Fruit fly (Drosophila melanogaster) whole organism, embryonic: ENCODE measurements around the gene CG14561.

Experiments used
- Abd-B ChIP-seq: fragments of 200-800 bp; sonication (Bioruptor generic); optimal IDR thresholded peaks from 2 replicates; lab custom pipeline; 2018; ENCODE audit warnings: missing biosample characterization, mild to moderate bottlenecking, missing genetic modification characterization, moderate library complexity
- Awh ChIP-seq: fragments of 200-800 bp; sonication (Bioruptor generic); IDR thresholded peaks from 2 replicates; pipeline ENCODE4, ENCODE4 v1.3.6; 2022; ENCODE audit warnings: missing biosample characterization, missing genetic modification characterization
- CG11695 ChIP-seq: fragments of 200-800 bp; sonication (Bioruptor generic); IDR thresholded peaks from 3 replicates; pipeline ENCODE4 v1.3.6; 2022; ENCODE audit warnings: missing biosample characterization, missing genetic modification characterization
- CG12219 ChIP-seq: fragments of 200-800 bp; sonication (Bioruptor generic); optimal IDR thresholded peaks from 3 replicates; lab custom pipeline; 2018; ENCODE audit warnings: missing biosample characterization, mild to moderate bottlenecking, missing genetic modification characterization
- CG13123 ChIP-seq: fragments of 200-800 bp; sonication (Bioruptor generic); optimal IDR thresholded peaks from 2 replicates; lab custom pipeline; 2016; ENCODE audit warnings: missing biosample characterization, missing genetic modification characterization
- CG15696 ChIP-seq: fragments of 200-800 bp; sonication (Bioruptor generic); optimal IDR thresholded peaks from 2 replicates; lab custom pipeline; 2019; ENCODE audit warnings: missing biosample characterization, mild to moderate bottlenecking, missing genetic modification characterization, moderate library complexity
- CG16863 ChIP-seq: fragments of 200-800 bp; sonication (Bioruptor generic); optimal IDR thresholded peaks from 3 replicates; lab custom pipeline; 2016; ENCODE audit warnings: missing biosample characterization, missing genetic modification characterization
- CG17328 ChIP-seq: fragments of 200-800 bp; sonication (Bioruptor generic); IDR thresholded peaks from 2 replicates; pipeline ENCODE4 v1.3.6; 2022; ENCODE audit warnings: missing biosample characterization, missing genetic modification characterization
- CG17829 ChIP-seq: fragments of 200-800 bp; optimal IDR thresholded peaks from 2 replicates; lab custom pipeline; 2019; ENCODE audit warnings: missing biosample characterization, mild to moderate bottlenecking, missing genetic modification characterization, moderate library complexity
- CG18764 ChIP-seq: fragments of 200-800 bp; sonication (Bioruptor generic); optimal IDR thresholded peaks from 3 replicates; lab custom pipeline; 2016; ENCODE audit warnings: missing biosample characterization, missing genetic modification characterization
- CG2199 ChIP-seq: fragments of 200-800 bp; sonication (Bioruptor generic); IDR thresholded peaks from 3 replicates; pipeline ENCODE4 v1.3.6; 2022; ENCODE audit warnings: missing biosample characterization, missing genetic modification characterization
- CG2712 ChIP-seq: fragments of 200-800 bp; optimal IDR thresholded peaks from 3 replicates; lab custom pipeline; 2019; ENCODE audit warnings: missing biosample characterization, mild to moderate bottlenecking, missing genetic modification characterization, moderate library complexity
- CG30403 ChIP-seq: fragments of 200-800 bp; sonication (Bioruptor generic); optimal IDR thresholded peaks from 3 replicates; lab custom pipeline; 2016; ENCODE audit warnings: missing biosample characterization, missing genetic modification characterization
- CG31441 ChIP-seq: fragments of 200-800 bp; sonication (Bioruptor generic); IDR thresholded peaks from 2 replicates; pipeline ENCODE4 v1.3.6; 2022; ENCODE audit warnings: missing biosample characterization, missing genetic modification characterization
- CG3281 ChIP-seq: fragments of 200-800 bp; sonication (Bioruptor generic); optimal IDR thresholded peaks from 3 replicates; lab custom pipeline; 2017; ENCODE audit warnings: missing biosample characterization, mild to moderate bottlenecking, missing genetic modification characterization
- CG3847 ChIP-seq: fragments of 200-800 bp; sonication (Bioruptor generic); IDR thresholded peaks from 2 replicates; pipeline ENCODE4 v1.3.6; 2022; ENCODE audit warnings: missing biosample characterization, missing genetic modification characterization
- CG4360 ChIP-seq: fragments of 200-800 bp; sonication (Bioruptor generic); IDR thresholded peaks from 2 replicates; pipeline ENCODE4 v1.3.6; 2022; ENCODE audit warnings: missing biosample characterization, missing genetic modification characterization
- CG9437 ChIP-seq: fragments of 200-800 bp; sonication (Bioruptor generic); optimal IDR thresholded peaks from 2 replicates; lab custom pipeline; 2018; ENCODE audit warnings: missing biosample characterization, mild to moderate bottlenecking, missing genetic modification characterization
- E2f1 ChIP-seq: fragments of 200-800 bp; sonication (Bioruptor generic); IDR thresholded peaks from 2 replicates; pipeline ENCODE4 v1.3.6; 2022; ENCODE audit warnings: missing biosample characterization, missing genetic modification characterization
- Ets65A ChIP-seq: fragments of 200-800 bp; sonication (Bioruptor generic); peaks from one replicate; lab custom pipeline; 2016; ENCODE audit warnings: missing biosample characterization, missing genetic modification characterization
- Ets97D ChIP-seq: fragments of 200-800 bp; sonication (Bioruptor generic); optimal IDR thresholded peaks from 3 replicates; lab custom pipeline; 2016; ENCODE audit warnings: missing biosample characterization, missing genetic modification characterization
- H15 ChIP-seq: fragments of 200-800 bp; sonication (Bioruptor generic); IDR thresholded peaks from 3 replicates; pipeline ENCODE4 v1.3.6; 2022; ENCODE audit warnings: missing biosample characterization, missing genetic modification characterization
- HHEX ChIP-seq: fragments of 200-800 bp; sonication (Bioruptor generic); optimal IDR thresholded peaks from 3 replicates; lab custom pipeline; 2017; ENCODE audit warnings: missing biosample characterization, mild to moderate bottlenecking, missing genetic modification characterization, missing genetic modification reagents
- HLH4C ChIP-seq: fragments of 200-800 bp; sonication (Bioruptor generic); IDR thresholded peaks from 3 replicates; pipeline ENCODE4 v1.3.6; 2022; ENCODE audit warnings: missing biosample characterization, missing genetic modification characterization; ENCODE audit not compliant: partially characterized antibody
- HLHmδ ChIP-seq: fragments of 200-800 bp; sonication (Bioruptor generic); optimal IDR thresholded peaks from 2 replicates; lab custom pipeline; 2018; ENCODE audit warnings: missing biosample characterization, mild to moderate bottlenecking, missing genetic modification characterization, moderate library complexity
- Lim3 ChIP-seq: fragments of 200-800 bp; sonication (Bioruptor generic); IDR thresholded peaks from 2 replicates; pipeline ENCODE4 v1.3.6; 2022; ENCODE audit warnings: missing biosample characterization, missing genetic modification characterization
- MBD-R2 ChIP-seq: fragments of 200-800 bp; sonication (Bioruptor generic); IDR thresholded peaks from 2 replicates; pipeline ENCODE4 v1.3.6; 2022; ENCODE audit warnings: missing biosample characterization, missing genetic modification characterization
- Med ChIP-seq: fragments of 200-800 bp; sonication (Bioruptor generic); peaks from one replicate; lab custom pipeline; 2016; ENCODE audit warnings: missing biosample characterization, missing genetic modification characterization, mild to moderate bottlenecking, inconsistent platforms, moderate library complexity
- Nf-YA ChIP-seq: fragments of 200-800 bp; sonication (Bioruptor generic); IDR thresholded peaks from 2 replicates; pipeline ENCODE4 v1.3.6; 2022; ENCODE audit warnings: missing biosample characterization, missing genetic modification characterization
- Pdp1 ChIP-seq, 2 experiments: fragments of 200-800 bp; sonication (Bioruptor generic); optimal IDR thresholded peaks; 3 replicates each; lab custom pipeline; 2016; ENCODE audit warnings: missing biosample characterization in 2 of 2, missing genetic modification characterization in 2 of 2, mild to moderate bottlenecking in 1 of 2, moderate library complexity in 1 of 2
- Poxn ChIP-seq: fragments of 200-800 bp; sonication (Bioruptor generic); IDR thresholded peaks from 2 replicates; pipeline ENCODE4 v1.3.6; 2022; ENCODE audit warnings: missing biosample characterization, missing genetic modification characterization
- Spps ChIP-seq: fragments of 200-800 bp; sonication (Bioruptor generic); optimal IDR thresholded peaks from 2 replicates; lab custom pipeline; 2018; ENCODE audit warnings: missing biosample characterization, mild to moderate bottlenecking, missing genetic modification characterization
- Sry-δ ChIP-seq: fragments of 200-800 bp; sonication (Bioruptor generic); optimal IDR thresholded peaks from 2 replicates; lab custom pipeline; 2016; ENCODE audit warnings: missing biosample characterization, missing genetic modification characterization
- ash1 ChIP-seq: fragments of 200-800 bp; sonication (Bioruptor generic); optimal IDR thresholded peaks from 2 replicates; lab custom pipeline; 2018; ENCODE audit warnings: missing biosample characterization, mild to moderate bottlenecking, missing genetic modification characterization
- bab2 ChIP-seq: fragments of 200-800 bp; sonication (Bioruptor generic); optimal IDR thresholded peaks from 2 replicates; lab custom pipeline; 2016; ENCODE audit warnings: missing biosample characterization, missing genetic modification characterization
- ci ChIP-seq: fragments of 200-800 bp; sonication (Bioruptor generic); IDR thresholded peaks from 3 replicates; pipeline ENCODE4 v1.3.6; 2022; ENCODE audit warnings: missing biosample characterization, missing genetic modification characterization
- crol ChIP-seq: fragments of 200-800 bp; sonication (Bioruptor generic); IDR thresholded peaks from 2 replicates; pipeline ENCODE4 v1.3.6; 2022; ENCODE audit warnings: missing biosample characterization, missing genetic modification characterization
- dan ChIP-seq: fragments of 200-800 bp; sonication (Bioruptor generic); IDR thresholded peaks from 2 replicates; pipeline ENCODE4 v1.3.6; 2022; ENCODE audit warnings: missing biosample characterization, missing genetic modification characterization
- exex ChIP-seq: fragments of 200-800 bp; sonication (Bioruptor generic); optimal IDR thresholded peaks from 4 replicates; lab custom pipeline; 2018; ENCODE audit warnings: missing biosample characterization, mild to moderate bottlenecking, missing genetic modification characterization, moderate library complexity
- gt ChIP-seq: fragments of 200-800 bp; sonication (Bioruptor generic); IDR thresholded peaks from 2 replicates; pipeline ENCODE4 v1.3.6; 2022; ENCODE audit warnings: missing biosample characterization, missing genetic modification characterization
- hkb ChIP-seq, 2 experiments: fragments of 200-800 bp in 1 of 2; fragments of >200 bp in 1 of 2; sonication (Bioruptor generic) in 1 of 2; IDR thresholded peaks in 1 of 2; optimal IDR thresholded peaks in 1 of 2; 2 replicates each; pipeline versions ENCODE4 v1.3.6 to Lab custom; 2017 to 2022; ENCODE audit warnings: missing biosample characterization in 1 of 2, missing genetic modification characterization in 1 of 2
- inv ChIP-seq: fragments of 200-800 bp; sonication (Bioruptor generic); IDR thresholded peaks from 2 replicates; pipeline ENCODE4 v1.3.6; 2022; ENCODE audit warnings: missing biosample characterization, missing genetic modification characterization; ENCODE audit not compliant: partially characterized antibody
- jing ChIP-seq: fragments of 200-800 bp; sonication (Bioruptor generic); optimal IDR thresholded peaks from 2 replicates; lab custom pipeline; 2018; ENCODE audit warnings: missing biosample characterization, mild to moderate bottlenecking, missing genetic modification characterization
- lmd ChIP-seq: fragments of 200-800 bp; sonication (Bioruptor generic); IDR thresholded peaks from 2 replicates; pipeline ENCODE4 v1.3.6; 2022; ENCODE audit warnings: missing biosample characterization, missing genetic modification characterization
- scrt ChIP-seq: fragments of 200-800 bp; sonication (Bioruptor generic); optimal IDR thresholded peaks from 2 replicates; lab custom pipeline; 2018; ENCODE audit warnings: missing biosample characterization, mild to moderate bottlenecking, missing genetic modification characterization, moderate library complexity
- stc ChIP-seq: fragments of 200-800 bp; sonication (Bioruptor generic); IDR thresholded peaks from 2 replicates; pipeline ENCODE4 v1.3.6; 2022; ENCODE audit warnings: missing biosample characterization, missing genetic modification characterization
- tap ChIP-seq: fragments of 200-800 bp; optimal IDR thresholded peaks from 3 replicates; lab custom pipeline; 2019; ENCODE audit warnings: missing biosample characterization, mild to moderate bottlenecking, missing genetic modification characterization, moderate library complexity
- tio ChIP-seq: fragments of 200-800 bp; sonication (Bioruptor generic); optimal IDR thresholded peaks from 2 replicates; lab custom pipeline; 2017; ENCODE audit warnings: missing biosample characterization, missing genetic modification characterization, inconsistent platforms
- trh ChIP-seq: fragments of 200-800 bp; sonication (Bioruptor generic); optimal IDR thresholded peaks from 2 replicates; lab custom pipeline; 2016; ENCODE audit warnings: missing biosample characterization, missing genetic modification characterization
- tup ChIP-seq: fragments of 200-800 bp; sonication (Bioruptor generic); optimal IDR thresholded peaks from 2 replicates; lab custom pipeline; 2016; ENCODE audit warnings: missing biosample characterization, mild to moderate bottlenecking, missing genetic modification characterization, moderate library complexity
- z ChIP-seq: fragments of 200-800 bp; sonication (Bioruptor generic); IDR thresholded peaks from 3 replicates; pipeline ENCODE4 v1.3.6; 2022; ENCODE audit warnings: missing biosample characterization, missing genetic modification characterization

Gene CG14561

dm6 chr3L:22078063-22078462 lies 12.4 kb downstream of the CG14561 start (continued):
- TF ChIP-seq MBD-R2 (GFP tag; lab: Robert Waterston, UW) (peak; percentile 34; the same call in 1 of the 2 replicates), Abd-B (GFP tag; lab: Kevin White, UChicago) (no peak), exex (tag; lab: Kevin White, UChicago) (no peak), E2f1 (GFP tag; lab: Robert Waterston, UW) (no peak), CG3847 (GFP tag; lab: Robert Waterston, UW) (peak; percentile 49; the same call in 1 of the 2 replicates), Awh (0 out of 2 replicates have a peak, but pooled peaks have one; percentile 20), trh (GFP tag; lab: Kevin White, UChicago) (no peak), HHEX (GFP tag; lab: Kevin White, UChicago) (peak; percentile 50), crol (GFP tag; lab: Robert Waterston, UW) (no peak), Sry-δ (GFP tag; lab: Kevin White, UChicago) (peak; percentile 74), Nf-YA (GFP tag; lab: Robert Waterston, UW) (0 out of 2 replicates have a peak, but pooled peaks have one; percentile 19), lmd (peak; percentile 65), Pdp1 (GFP tag; optimal IDR thresholded peaks at IDR 0.05; lab: Kevin White, UChicago) (peak; percentile 50 to 57), ci (GFP tag; lab: Robert Waterston, UW) (peak; percentile 67; the same call in 1 of the 3 replicates), H15 (GFP tag; lab: Robert Waterston, UW) (0 out of 3 replicates have a peak, but pooled peaks have one; percentile 30), bab2 (peak; percentile 61), tup (GFP tag; lab: Kevin White, UChicago) (peak; percentile 21), Ets97D (no peak), tio (GFP tag; lab: Kevin White, UChicago) (peak; percentile 35), CG15696 (tag; lab: Kevin White, UChicago) (peak; percentile 56), HLHmδ (no peak), CG2712 (peak; percentile 76), CG31441 (GFP tag; lab: Robert Waterston, UW) (peak; percentile 51; the same call in 1 of the 2 replicates), tap (peak; percentile 8), CG12219 (GFP tag; lab: Kevin White, UChicago) (peak; percentile 43), CG18764 (GFP tag; lab: Kevin White, UChicago) (peak; percentile 32), HLH4C (GFP tag; lab: Robert Waterston, UW) (peak; percentile 51; the same call in 1 of the 3 replicates), Lim3 (no peak), CG3281 (GFP tag; lab: Kevin White, UChicago) (peak; percentile 48), CG2199 (GFP tag; lab: Robert Waterston, UW) (no peak), CG13123 (peak; percentile 55), Poxn (GFP tag; lab: Robert Waterston, UW) (no peak), scrt (peak; percentile 5), Med (GFP tag; lab: Kevin White, UChicago) (peak; percentile 92), hkb (optimal IDR thresholded peaks at IDR 0.05; lab: Kevin White, UChicago) (no peak), hkb (GFP tag; IDR thresholded peaks at IDR 0.05; lab: Robert Waterston, UW) (peak; percentile 58; the same call in 1 of the 2 replicates), Spps (tag; lab: Kevin White, UChicago) (peak; percentile 20), CG4360 (GFP tag; lab: Robert Waterston, UW) (no peak), CG30403 (GFP tag; lab: Kevin White, UChicago) (peak; percentile 64), gt (peak; percentile 28; the same call in 1 of the 2 replicates), CG16863 (GFP tag; lab: Kevin White, UChicago) (peak; percentile 35), stc (GFP tag; lab: Robert Waterston, UW) (peak; percentile 45; the same call in 1 of the 2 replicates), CG17829 (tag; lab: Kevin White, UChicago) (peak; percentile 47), CG9437 (GFP tag; lab: Kevin White, UChicago) (peak; percentile 33), z (GFP tag; lab: Robert Waterston, UW) (no peak), dan (no peak), CG11695 (peak; percentile 38; the same call in 1 of the 3 replicates), inv (GFP tag; lab: Robert Waterston, UW) (peak; percentile 74), CG17328 (peak; percentile 57), ash1 (GFP tag; lab: Kevin White, UChicago) (no peak), Ets65A (peak; percentile 87), jing (peak; percentile 3)
